Worm (Caenorhabditis elegans) whole organism, young adult: ENCODE results near the gene clec-2.

ENCODE experiments used
- D2030.7 ChIP-seq: fragments of 200-800 bp; sonication (Bioruptor generic); IDR thresholded peaks from 2 replicates; pipeline ENCODE4 v1.3.6; 2022; ENCODE audit warnings: missing genetic modification reagents, missing genetic modification characterization, missing compliant biosample characterization
- F37B4.10 ChIP-seq: fragments of 200-800 bp; sonication (Bioruptor generic); IDR thresholded peaks from 2 replicates; pipeline ENCODE4 v1.3.6; 2022; ENCODE audit warnings: missing genetic modification characterization, missing compliant biosample characterization
- ama-1 ChIP-seq, 3 experiments: fragments of 150-350 bp in 1 of 3; sonication (generic microtip) in 2 of 3; optimal IDR thresholded peaks; 2 replicates each; lab custom pipeline; 2014 to 2018; ENCODE audit warnings: missing biosample characterization in 2 of 3, missing genetic modification characterization in 2 of 3, missing genetic modification reagents in 2 of 3
- aptf-2 ChIP-seq: fragments of 200-800 bp; sonication (Bioruptor generic); conservative IDR thresholded peaks from 2 replicates; pipeline ENCODE4 v1.3.6; 2022; ENCODE audit warnings: missing genetic modification reagents, missing genetic modification characterization, missing compliant biosample characterization
- ceh-40 ChIP-seq: fragments of 200-800 bp; sonication (Bioruptor generic); IDR thresholded peaks from 2 replicates; pipeline ENCODE4 v1.3.6; 2022; ENCODE audit warnings: missing genetic modification characterization, missing compliant biosample characterization
- ceh-79 ChIP-seq: sonication (generic microtip); optimal IDR thresholded peaks from 2 replicates; lab custom pipeline; 2017; ENCODE audit warnings: mild to moderate bottlenecking, missing genetic modification characterization, missing compliant biosample characterization
- die-1 ChIP-seq: sonication (generic microtip); optimal IDR thresholded peaks from 2 replicates; lab custom pipeline; 2016; ENCODE audit warnings: missing genotype, mild to moderate bottlenecking, missing genetic modification characterization, missing compliant biosample characterization
- lsy-27 ChIP-seq: sonication (generic microtip); optimal IDR thresholded peaks from 2 replicates; lab custom pipeline; 2017; ENCODE audit warnings: missing genetic modification characterization, mild to moderate bottlenecking, missing compliant biosample characterization, antibody characterized with exemption, missing genotype, borderline replicate concordance; ENCODE audit not compliant: insufficient read depth
- zfh-2 ChIP-seq: fragments of 200-800 bp; sonication (Bioruptor generic); conservative IDR thresholded peaks from 2 replicates; pipeline ENCODE4 v1.3.6; 2022; ENCODE audit warnings: missing genetic modification reagents, missing genetic modification characterization, missing compliant biosample characterization

- TF ChIP-seq ceh-40 (GFP tag; lab: Robert Waterston, UW) = no peak
- TF ChIP-seq lsy-27 (tag; lab: Kevin White, UChicago) = no peak
- no peak for TF ChIP-seq zfh-2 (GFP tag; lab: Robert Waterston, UW)
- TF ChIP-seq D2030.7 (GFP tag; lab: Robert Waterston, UW) = no peak
- TF ChIP-seq die-1 (tag; lab: Kevin White, UChicago) = no peak
- TF ChIP-seq ama-1 (optimal IDR thresholded peaks at IDR 0.05; lab: Kevin White, UChicago) = no peak
- no peak for TF ChIP-seq ama-1 (GFP tag; optimal IDR thresholded peaks at IDR 0.05; lab: Kevin White, UChicago)
- TF ChIP-seq ceh-79 (tag; lab: Kevin White, UChicago) = no peak
- no peak for TF ChIP-seq F37B4.10 (GFP tag; lab: Robert Waterston, UW)
- TF ChIP-seq aptf-2 (GFP tag; lab: Robert Waterston, UW) = no peak
Measured at ce11 chrII:3050703-3051102, 27.5 kb upstream of the clec-2 start, which contains the start of gene sri-31.
